Worm (Caenorhabditis elegans) whole organism, early embryonic: ENCODE data around the gene T02G5.3.

Source experiments
- B0310.2 ChIP-seq: sonication (generic microtip); optimal IDR thresholded peaks from 2 replicates; lab custom pipeline; 2016; ENCODE audit warnings: mild to moderate bottlenecking, missing genetic modification characterization, missing compliant biosample characterization
- F13C5.2 ChIP-seq: sonication (generic microtip); optimal IDR thresholded peaks from 2 replicates; lab custom pipeline; 2017; ENCODE audit warnings: mild to moderate bottlenecking, missing genetic modification characterization, inconsistent platforms, missing compliant biosample characterization
- aly-1 ChIP-seq: sonication (generic microtip); optimal IDR thresholded peaks from 2 replicates; lab custom pipeline; 2016; ENCODE audit warnings: missing genetic modification characterization, missing compliant biosample characterization
- ama-1 ChIP-seq: fragments of 150-350 bp; optimal IDR thresholded peaks from 2 replicates; lab custom pipeline; 2014
- ceh-13 ChIP-seq: fragments of 200-800 bp; sonication (Bioruptor generic); optimal IDR thresholded peaks from 2 replicates; lab custom pipeline; 2018; ENCODE audit warnings: mild to moderate bottlenecking, missing genetic modification characterization, missing compliant biosample characterization
- ceh-36 ChIP-seq: sonication (generic microtip); optimal IDR thresholded peaks from 2 replicates; lab custom pipeline; 2016; ENCODE audit warnings: missing genetic modification characterization, inconsistent platforms, missing compliant biosample characterization
- ets-7 ChIP-seq: sonication (generic microtip); optimal IDR thresholded peaks from 2 replicates; lab custom pipeline; 2016; ENCODE audit warnings: missing genotype, missing genetic modification characterization, missing compliant biosample characterization
- flt-1 ChIP-seq: fragments of 200-800 bp; sonication (Bioruptor generic); IDR thresholded peaks from 2 replicates; pipeline ENCODE4 v1.3.6; 2022; ENCODE audit warnings: missing genetic modification characterization, missing compliant biosample characterization
- hmbx-1 ChIP-seq: sonication (generic microtip); optimal IDR thresholded peaks from 2 replicates; lab custom pipeline; 2016; ENCODE audit warnings: mild to moderate bottlenecking, missing genetic modification characterization, missing compliant biosample characterization
- hmg-4 ChIP-seq: fragments of 200-800 bp; sonication (Bioruptor generic); optimal IDR thresholded peaks from 2 replicates; lab custom pipeline; 2018; ENCODE audit warnings: mild to moderate bottlenecking, missing genetic modification characterization, missing compliant biosample characterization
- hnd-1 ChIP-seq: sonication (generic microtip); optimal IDR thresholded peaks from 2 replicates; lab custom pipeline; 2016; ENCODE audit warnings: missing genetic modification characterization, missing compliant biosample characterization
- pes-1 ChIP-seq: fragments of 200-800 bp; sonication (Bioruptor generic); IDR thresholded peaks from 2 replicates; pipeline ENCODE4 v1.3.6; 2022; ENCODE audit warnings: missing genetic modification reagents, missing genetic modification characterization, missing compliant biosample characterization
- scrt-1 ChIP-seq: fragments of 200-800 bp; sonication (Bioruptor generic); IDR thresholded peaks from 2 replicates; pipeline ENCODE4 v1.3.6; 2022; ENCODE audit warnings: missing genetic modification characterization, missing compliant biosample characterization
- sea-1 ChIP-seq: fragments of 200-800 bp; sonication (Bioruptor generic); conservative IDR thresholded peaks from 2 replicates; pipeline ENCODE4 v1.3.6; 2022; ENCODE audit warnings: missing genetic modification characterization, missing compliant biosample characterization
- tbx-11 ChIP-seq: fragments of 200-800 bp; sonication (Bioruptor generic); IDR thresholded peaks from 2 replicates; pipeline ENCODE4 v1.3.6; 2022; ENCODE audit warnings: missing genetic modification characterization, missing compliant biosample characterization
- tbx-37 ChIP-seq: fragments of 200-800 bp; sonication (Bioruptor generic); conservative IDR thresholded peaks from 2 replicates; pipeline ENCODE4 v1.3.6; 2022; ENCODE audit warnings: missing genetic modification reagents, missing genetic modification characterization, missing compliant biosample characterization
- tra-4 ChIP-seq: sonication (generic microtip); optimal IDR thresholded peaks from 2 replicates; lab custom pipeline; 2017; ENCODE audit warnings: missing genetic modification characterization, missing compliant biosample characterization

The T02G5.3 gene

DNA sequence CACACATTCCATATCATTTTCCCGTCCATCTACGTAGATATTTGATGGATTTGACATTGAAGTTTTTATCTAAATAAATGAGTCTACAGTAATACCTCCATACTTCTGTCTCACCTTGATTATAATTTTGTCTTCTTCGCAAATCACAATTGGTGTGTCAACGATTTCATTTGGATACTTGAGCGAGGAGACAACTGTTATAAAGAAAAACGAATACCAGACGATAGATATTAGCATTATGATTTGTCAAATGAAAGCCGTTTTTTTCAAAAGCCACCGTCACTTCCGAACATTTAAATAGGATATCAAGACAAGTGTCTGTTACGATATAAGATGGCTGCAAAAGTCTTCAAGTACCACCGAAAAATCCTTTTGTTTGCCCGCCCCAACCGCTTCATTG is 22.4 kb downstream of the T02G5.3 start, which contains the start of gene cutl-5:
Gene cutl-5 (minus strand): TSS at position 269 of the 400 bp plus-strand sequence.
- TF ChIP-seq tbx-37 (GFP tag; lab: Robert Waterston, UW): no peak
- TF ChIP-seq F13C5.2: no peak
- TF ChIP-seq ama-1 (lab: Kevin White, UChicago): no peak
- TF ChIP-seq flt-1: no peak
- TF ChIP-seq scrt-1 (GFP tag; lab: Robert Waterston, UW): no peak
- TF ChIP-seq pes-1 (GFP tag; lab: Robert Waterston, UW): no peak
- no peak for TF ChIP-seq aly-1 (tag; lab: Kevin White, UChicago)
- TF ChIP-seq hnd-1 (tag; lab: Kevin White, UChicago): no peak
- TF ChIP-seq hmg-4 (GFP tag; lab: Kevin White, UChicago): no peak
- TF ChIP-seq B0310.2: no peak
- TF ChIP-seq tra-4 (tag; lab: Kevin White, UChicago): no peak
- no peak for TF ChIP-seq sea-1
- no peak for TF ChIP-seq ets-7
- TF ChIP-seq ceh-36: no peak
- TF ChIP-seq tbx-11 (GFP tag; lab: Robert Waterston, UW): no peak
- TF ChIP-seq hmbx-1 (tag; lab: Kevin White, UChicago): no peak
- no peak for TF ChIP-seq ceh-13 (GFP tag; lab: Kevin White, UChicago)

DNA sequence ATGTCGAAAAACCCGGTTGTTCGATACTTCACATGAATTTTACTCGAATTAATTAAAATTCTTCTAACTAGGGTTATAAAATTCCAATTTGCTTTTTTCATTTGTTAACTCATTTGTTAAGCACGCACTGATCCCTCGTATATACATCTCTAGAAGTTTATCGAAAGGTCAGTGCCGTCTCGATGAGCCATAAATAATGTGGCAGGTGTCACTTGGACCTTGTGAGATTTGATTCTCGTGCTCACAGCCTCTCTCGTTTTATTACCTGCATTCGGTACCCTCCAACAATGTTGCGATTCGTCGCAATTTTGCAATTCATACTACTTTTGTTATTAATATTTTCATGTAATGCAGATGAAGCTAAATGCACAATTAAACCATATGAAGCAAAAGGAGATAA is 23.2 kb downstream of the T02G5.3 start, which contains the start of gene spon-1:
Gene spon-1 (plus strand): TSS at position 208 of the 400 bp plus-strand sequence.
- no peak for TF ChIP-seq ceh-36
- TF ChIP-seq hmg-4 (GFP tag; lab: Kevin White, UChicago): no peak
- TF ChIP-seq tra-4 (tag; lab: Kevin White, UChicago): no peak
- TF ChIP-seq B0310.2: no peak
- no peak for TF ChIP-seq flt-1
- no peak for TF ChIP-seq hmbx-1 (tag; lab: Kevin White, UChicago)
- no peak for TF ChIP-seq scrt-1 (GFP tag; lab: Robert Waterston, UW)
- TF ChIP-seq sea-1: no peak
- TF ChIP-seq ets-7: no peak
- no peak for TF ChIP-seq F13C5.2
- TF ChIP-seq hnd-1 (tag; lab: Kevin White, UChicago): no peak
- no peak for TF ChIP-seq aly-1 (tag; lab: Kevin White, UChicago)
- no peak for TF ChIP-seq ama-1 (lab: Kevin White, UChicago)
- no peak for TF ChIP-seq tbx-11 (GFP tag; lab: Robert Waterston, UW)
- no peak for TF ChIP-seq pes-1 (GFP tag; lab: Robert Waterston, UW)
- no peak for TF ChIP-seq tbx-37 (GFP tag; lab: Robert Waterston, UW)
- no peak for TF ChIP-seq ceh-13 (GFP tag; lab: Kevin White, UChicago)

DNA sequence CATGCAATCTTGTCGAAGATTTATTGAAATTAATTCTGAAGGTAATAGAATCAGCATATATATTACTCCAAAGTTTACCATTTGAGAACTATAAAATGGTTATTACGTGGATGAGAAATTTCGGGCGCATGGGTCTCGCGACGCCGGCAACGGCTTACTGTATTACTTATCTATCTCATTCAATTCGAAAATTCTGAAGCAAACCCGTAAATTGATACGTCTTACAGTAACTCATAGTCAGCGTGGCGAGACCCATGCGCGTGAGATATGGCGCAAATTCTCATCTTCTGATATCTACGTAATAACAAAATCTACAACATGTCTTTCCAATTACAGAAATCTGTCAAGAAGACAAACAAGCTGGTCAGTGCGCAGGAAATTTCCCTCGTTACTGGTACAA is 26.3 kb downstream of the T02G5.3 start:
- TF ChIP-seq hnd-1 (tag; lab: Kevin White, UChicago) (no peak), tbx-37 (GFP tag; lab: Robert Waterston, UW) (no peak), sea-1 (no peak), ceh-36 (no peak), aly-1 (tag; lab: Kevin White, UChicago) (no peak), tra-4 (tag; lab: Kevin White, UChicago) (no peak), ama-1 (lab: Kevin White, UChicago) (no peak), B0310.2 (no peak), flt-1 (no peak)

DNA sequence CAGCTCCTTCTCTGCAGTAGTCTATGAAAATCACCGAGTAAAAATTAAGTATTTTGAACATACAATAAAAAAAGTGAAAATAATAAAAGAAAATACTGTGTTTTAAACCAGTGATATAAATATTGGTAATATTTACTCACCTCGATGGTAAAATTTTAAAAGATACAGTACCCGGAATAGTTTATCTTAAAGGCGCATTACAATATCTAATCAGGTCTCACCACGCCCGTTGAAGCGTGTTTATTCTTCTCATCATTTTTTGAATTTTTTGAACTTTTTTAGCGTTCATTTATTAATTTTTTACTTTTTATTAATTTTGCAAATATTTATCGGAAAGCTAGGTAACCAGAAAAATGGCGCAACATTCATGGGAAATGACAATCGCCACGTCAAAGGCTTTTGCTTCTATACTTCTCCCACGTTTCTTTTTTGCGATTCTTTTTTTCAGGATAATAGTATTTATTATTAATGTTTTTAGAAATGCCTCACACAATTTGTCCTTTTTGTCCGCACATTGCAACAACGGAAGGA is 28.6 kb downstream of the T02G5.3 start, which contains the start of gene F10E7.2:
Gene F10E7.2 (plus strand): TSS at position 481 of the 531 bp plus-strand sequence.
- TF ChIP-seq tra-4 (tag; lab: Kevin White, UChicago) (no peak), ceh-36 (no peak), ama-1 (lab: Kevin White, UChicago) (no peak), tbx-11 (GFP tag; lab: Robert Waterston, UW) (no peak), aly-1 (tag; lab: Kevin White, UChicago) (no peak), ceh-13 (GFP tag; lab: Kevin White, UChicago) (no peak), ets-7 (no peak), hmbx-1 (tag; lab: Kevin White, UChicago) (no peak), flt-1 (no peak), scrt-1 (GFP tag; lab: Robert Waterston, UW) (no peak), pes-1 (GFP tag; lab: Robert Waterston, UW) (no peak), F13C5.2 (no peak), tbx-37 (GFP tag; lab: Robert Waterston, UW) (no peak), B0310.2 (no peak), hmg-4 (GFP tag; lab: Kevin White, UChicago) (no peak), hnd-1 (tag; lab: Kevin White, UChicago) (no peak), sea-1 (no peak)

DNA sequence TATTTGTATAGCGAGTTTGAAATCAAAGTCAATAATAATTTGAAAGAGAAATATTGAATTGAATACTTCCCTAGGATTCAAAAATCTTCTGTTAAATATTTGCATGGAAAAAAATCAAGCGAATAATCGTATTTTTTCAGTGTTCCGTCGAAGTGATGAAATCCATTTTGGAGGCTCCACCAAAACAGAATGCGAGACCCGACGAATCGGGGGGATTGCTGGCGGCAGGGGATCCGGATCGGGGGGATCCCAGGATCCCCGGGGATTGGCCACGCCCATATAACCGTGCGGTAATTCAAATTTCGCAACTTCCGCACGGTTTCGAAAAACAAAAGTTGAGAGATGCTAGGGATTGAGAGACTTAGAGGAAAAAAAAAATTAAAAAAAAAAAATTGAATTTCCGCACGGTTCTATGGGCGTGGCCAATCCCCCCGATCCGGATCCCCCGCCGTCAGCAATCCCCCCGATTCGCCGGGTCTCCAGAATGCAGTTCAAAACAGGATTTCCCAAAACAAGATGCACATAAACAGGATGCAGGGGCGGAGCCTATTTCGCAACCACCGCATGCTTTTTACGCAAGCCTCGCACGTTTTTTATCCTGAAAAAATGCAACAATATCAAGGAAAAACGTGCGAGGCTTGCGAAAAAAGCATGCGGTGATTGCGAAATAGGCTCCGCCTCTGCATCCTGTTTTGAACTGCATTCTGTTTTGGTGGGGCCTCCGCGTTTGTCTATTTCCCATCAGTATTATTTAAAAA is 29.7 kb downstream of the T02G5.3 start, which contains the start of gene F10E7.11:
Gene F10E7.11 (minus strand): TSS at position 232 of the 758 bp plus-strand sequence.
- TF ChIP-seq flt-1 (no peak), tra-4 (tag; lab: Kevin White, UChicago) (no peak), tbx-11 (GFP tag; lab: Robert Waterston, UW) (no peak), ceh-13 (GFP tag; lab: Kevin White, UChicago) (no peak), scrt-1 (GFP tag; lab: Robert Waterston, UW) (no peak), ceh-36 (no peak), ets-7 (no peak), tbx-37 (GFP tag; lab: Robert Waterston, UW) (no peak), hmbx-1 (tag; lab: Kevin White, UChicago) (no peak), sea-1 (no peak), hmg-4 (GFP tag; lab: Kevin White, UChicago) (no peak), F13C5.2 (no peak), hnd-1 (tag; lab: Kevin White, UChicago) (no peak), pes-1 (GFP tag; lab: Robert Waterston, UW) (no peak)

DNA sequence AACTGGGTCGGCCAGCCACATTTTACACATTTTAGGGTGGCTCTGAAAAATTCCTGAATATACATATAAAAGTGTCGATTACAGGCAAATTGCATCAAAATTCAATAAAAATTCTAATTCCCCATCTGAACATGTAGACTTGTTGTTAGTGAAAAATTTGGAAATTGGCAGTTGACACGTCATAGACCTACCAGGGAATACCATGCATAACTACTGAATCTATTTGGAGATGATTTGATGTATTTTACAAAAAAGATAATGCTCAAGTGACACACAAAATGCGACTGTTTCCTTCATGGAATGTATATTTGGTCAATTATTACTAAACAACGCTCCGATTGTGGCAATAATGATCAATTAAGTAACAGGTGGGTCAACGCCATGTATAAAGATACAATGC is 33.3 kb downstream of the T02G5.3 start, which contains the start of gene F10E7.1:
Gene F10E7.1 (plus strand): TSS at position 301 of the 400 bp plus-strand sequence.
- TF ChIP-seq F13C5.2 (no peak), pes-1 (GFP tag; lab: Robert Waterston, UW) (no peak), hmg-4 (GFP tag; lab: Kevin White, UChicago) (no peak)
